Worm (Caenorhabditis elegans): Measurements from ENCODE around the gene otpl-5.

Gene otpl-5

ce11 chrV:8499407-8499806 lies 29.9 kb upstream of the otpl-5 start:
- no peak for TF ChIP-seq pqm-1 (tag; optimal IDR thresholded peaks at IDR 0.05)
- no peak for TF ChIP-seq ceh-45 (GFP tag; IDR thresholded peaks at IDR 0.05)
- no peak for TF ChIP-seq ttx-3 (tag; optimal IDR thresholded peaks at IDR 0.05)
- TF ChIP-seq elt-4 (tag; optimal IDR thresholded peaks at IDR 0.05) = no peak
- no peak for TF ChIP-seq hlh-30 (tag; optimal IDR thresholded peaks at IDR 0.05; ENCODE audit: insufficient read depth)
- no peak for TF ChIP-seq unc-86 (tag; optimal IDR thresholded peaks at IDR 0.05)
- no peak for TF ChIP-seq F13H6.1 (tag; optimal IDR thresholded peaks at IDR 0.05)
- TF ChIP-seq ceh-30 (tag; optimal IDR thresholded peaks at IDR 0.05) = no peak

- TF ChIP-seq lin-11 (tag; optimal IDR thresholded peaks at IDR 0.05) (peak; percentile 96), F13H6.1 (tag; optimal IDR thresholded peaks at IDR 0.05) (peak; percentile 99), dmd-4 (tag; optimal IDR thresholded peaks at IDR 0.05; ENCODE audit: borderline replicate concordance) (peak; percentile 99), eyg-1 (tag; optimal IDR thresholded peaks at IDR 0.05) (peak; percentile 98), pqm-1 (tag; optimal IDR thresholded peaks at IDR 0.05) (peak; percentile 100), fax-1 (tag; optimal IDR thresholded peaks at IDR 0.05) (peak; percentile 98), ceh-19 (GFP tag; optimal IDR thresholded peaks at IDR 0.05) (peak; percentile 99), ama-1 (optimal IDR thresholded peaks at IDR 0.05) (no peak), ceh-45 (GFP tag; IDR thresholded peaks at IDR 0.05) (peak; percentile 99), ceh-18 (tag; optimal IDR thresholded peaks at IDR 0.05) (peak; percentile 95), ceh-6 (GFP tag; optimal IDR thresholded peaks at IDR 0.05) (peak; percentile 99), hlh-8 (tag; optimal IDR thresholded peaks at IDR 0.05) (peak; percentile 97), T23F11.4 (GFP tag; optimal IDR thresholded peaks at IDR 0.05) (peak; percentile 99), madf-2 (tag; optimal IDR thresholded peaks at IDR 0.05) (peak; percentile 99), C38D4.7 (GFP tag; optimal IDR thresholded peaks at IDR 0.05) (peak; percentile 97), rnt-1 (tag; optimal IDR thresholded peaks at IDR 0.05) (peak; percentile 97), K02D7.2 (tag; optimal IDR thresholded peaks at IDR 0.05) (peak; percentile 99), tbx-2 (tag; optimal IDR thresholded peaks at IDR 0.05) (peak; percentile 98), pat-9 (tag; optimal IDR thresholded peaks at IDR 0.05) (peak; percentile 99), ceh-34 (tag; optimal IDR thresholded peaks at IDR 0.05) (peak; percentile 98), hlh-15 (tag; optimal IDR thresholded peaks at IDR 0.05) (peak; percentile 99), syd-9 (tag; optimal IDR thresholded peaks at IDR 0.05) (peak; percentile 99), ceh-9 (tag; optimal IDR thresholded peaks at IDR 0.05) (peak; percentile 99), nhr-11 (tag; optimal IDR thresholded peaks at IDR 0.05) (peak; percentile 28), ets-4 (tag; optimal IDR thresholded peaks at IDR 0.05) (peak; percentile 96), hlh-13 (GFP tag; optimal IDR thresholded peaks at IDR 0.05) (peak; percentile 99), gmeb-2 (tag; optimal IDR thresholded peaks at IDR 0.05) (peak; percentile 100), nfya-1 (tag; optimal IDR thresholded peaks at IDR 0.05) (peak; percentile 89), unc-42 (tag; optimal IDR thresholded peaks at IDR 0.05) (peak; percentile 89), ceh-2 (tag; optimal IDR thresholded peaks at IDR 0.05) (peak; percentile 99), ceh-22 (tag; optimal IDR thresholded peaks at IDR 0.05) (peak; percentile 79), ceh-24 (tag; optimal IDR thresholded peaks at IDR 0.05) (peak; percentile 100), pha-2 (tag; optimal IDR thresholded peaks at IDR 0.05) (peak; percentile 96), pax-1 (tag; optimal IDR thresholded peaks at IDR 0.05) (peak; percentile 18), che-1 (tag; optimal IDR thresholded peaks at IDR 0.05) (peak; percentile 98), ceh-30 (tag; optimal IDR thresholded peaks at IDR 0.05) (peak; percentile 98), fkh-6 (tag; optimal IDR thresholded peaks at IDR 0.05) (peak; percentile 98), pha-4 (tag; optimal IDR thresholded peaks at IDR 0.05) (no peak), pros-1 (tag; optimal IDR thresholded peaks at IDR 0.05) (peak; percentile 71), unc-3 (GFP tag; conservative IDR thresholded peaks at IDR 0.05) (peak; percentile 99), unc-3 (tag; optimal IDR thresholded peaks at IDR 0.05) (peak; percentile 98), sdc-2 (tag; optimal IDR thresholded peaks at IDR 0.05) (peak; percentile 93), dve-1 (tag; optimal IDR thresholded peaks at IDR 0.05) (peak; percentile 98), elt-4 (tag; optimal IDR thresholded peaks at IDR 0.05) (peak; percentile 96), odd-2 (tag; optimal IDR thresholded peaks at IDR 0.05) (peak; percentile 83), ceh-48 (tag; optimal IDR thresholded peaks at IDR 0.05) (peak; percentile 99), unc-86 (tag; optimal IDR thresholded peaks at IDR 0.05) (peak; percentile 99), unc-55 (GFP tag; optimal IDR thresholded peaks at IDR 0.05) (peak; percentile 32), nhr-232 (tag; optimal IDR thresholded peaks at IDR 0.05) (peak; percentile 97)
Observed at ce11 chrV:8500348-8500747, 29.0 kb upstream of the otpl-5 start.

Measured in whole organism, late embryonic.